Worm (Caenorhabditis elegans): ENCODE measurements around the gene F16B3.3.

Gene F16B3.3

ce11 chrV:1358051-1358450, 40.3 kb upstream of the F16B3.3 start, which contains the start of gene Y75B7AL.2:
Y75B7AL.2 (minus strand) TSS chrV:1358151.
- TF ChIP-seq nhr-25 (tag; optimal IDR thresholded peaks at IDR 0.05; ENCODE audit: borderline replicate concordance, insufficient read depth) (no peak), aha-1 (tag) (peak; percentile 36), ceh-32 (tag; optimal IDR thresholded peaks at IDR 0.05; ENCODE audit: poor library complexity) (no peak)

DNA sequence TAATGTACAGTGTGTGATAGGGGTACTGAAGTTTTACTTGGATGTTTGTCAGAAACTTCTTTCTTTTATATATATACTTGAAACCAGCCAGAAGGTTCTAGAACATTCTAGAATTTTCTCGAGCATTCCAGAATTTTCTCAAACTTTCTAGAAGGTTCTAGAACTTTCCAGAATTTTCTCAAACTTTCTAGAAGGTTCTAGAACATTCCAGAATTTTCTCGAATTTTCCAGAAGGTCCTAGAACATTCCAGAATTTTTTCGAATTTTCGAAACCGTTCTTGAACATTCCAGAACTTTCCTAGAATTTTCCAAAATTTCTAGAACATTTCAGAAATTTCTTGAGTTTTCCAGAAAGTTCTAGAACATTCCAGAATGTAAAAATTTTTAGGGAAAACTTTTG, 37.6 kb upstream of the F16B3.3 start:
- TF ChIP-seq nhr-102 (tag; optimal IDR thresholded peaks at IDR 0.05) = no peak
- no peak for TF ChIP-seq ztf-7 (tag; optimal IDR thresholded peaks at IDR 0.05)
- no peak for TF ChIP-seq spr-1 (tag; optimal IDR thresholded peaks at IDR 0.05)
- TF ChIP-seq zfp-2 (tag; optimal IDR thresholded peaks at IDR 0.05) = no peak
- TF ChIP-seq lin-13 (GFP tag; optimal IDR thresholded peaks at IDR 0.05) = no peak
- no peak for TF ChIP-seq jun-1 (tag; optimal IDR thresholded peaks at IDR 0.05)
- no peak for TF ChIP-seq T26A8.4 (GFP tag; IDR thresholded peaks at IDR 0.05)
- TF ChIP-seq Y5F2A.4 (GFP tag; optimal IDR thresholded peaks at IDR 0.05) = no peak
- TF ChIP-seq F26F4.8 (GFP tag; conservative IDR thresholded peaks at IDR 0.05) = no peak
- no peak for TF ChIP-seq rbr-2 (tag; optimal IDR thresholded peaks at IDR 0.05)
- no peak for TF ChIP-seq saeg-2 (GFP tag; IDR thresholded peaks at IDR 0.05)
- TF ChIP-seq daf-8 (GFP tag; IDR thresholded peaks at IDR 0.05) = no peak
- TF ChIP-seq F44E2.7 (GFP tag; IDR thresholded peaks at IDR 0.05) = no peak
- TF ChIP-seq ceh-82 (tag; optimal IDR thresholded peaks at IDR 0.05) = no peak
- no peak for TF ChIP-seq snpc-4 (tag; optimal IDR thresholded peaks at IDR 0.05)
- TF ChIP-seq mxl-3 (GFP tag; optimal IDR thresholded peaks at IDR 0.05) = no peak
- no peak for TF ChIP-seq nhr-41 (GFP tag; IDR thresholded peaks at IDR 0.05)

- TF ChIP-seq daf-16 (GFP tag; optimal IDR thresholded peaks at IDR 0.05) = no peak
- TF ChIP-seq daf-16 (tag; optimal IDR thresholded peaks at IDR 0.05) = no peak
- no peak for TF ChIP-seq daf-8 (GFP tag; IDR thresholded peaks at IDR 0.05)
- no peak for TF ChIP-seq hmg-1.1 (GFP tag; IDR thresholded peaks at IDR 0.05)
- no peak for TF ChIP-seq nhr-25 (tag; optimal IDR thresholded peaks at IDR 0.05; ENCODE audit: borderline replicate concordance, insufficient read depth)
- no peak for TF ChIP-seq nhr-6 (tag; optimal IDR thresholded peaks at IDR 0.05)
- TF ChIP-seq mep-1 (tag; optimal IDR thresholded peaks at IDR 0.05) = no peak
- no peak for TF ChIP-seq rbr-2 (tag; optimal IDR thresholded peaks at IDR 0.05)
- no peak for TF ChIP-seq daf-19 (GFP tag; conservative IDR thresholded peaks at IDR 0.05)
- no peak for TF ChIP-seq nhr-102 (tag; optimal IDR thresholded peaks at IDR 0.05)
- no peak for TF ChIP-seq pqm-1 (tag; optimal IDR thresholded peaks at IDR 0.05)
- no peak for TF ChIP-seq spr-1 (tag; optimal IDR thresholded peaks at IDR 0.05)
- TF ChIP-seq saeg-2 (GFP tag; IDR thresholded peaks at IDR 0.05) = no peak
- TF ChIP-seq vab-7 (GFP tag; IDR thresholded peaks at IDR 0.05) = no peak
- TF ChIP-seq lir-3 (tag; optimal IDR thresholded peaks at IDR 0.05) = no peak
- no peak for TF ChIP-seq hlh-11 (tag; optimal IDR thresholded peaks at IDR 0.05)
Measured at ce11 chrV:1352321-1352720, 34.6 kb upstream of the F16B3.3 start.

ce11 chrV:1351826-1352225, 34.1 kb upstream of the F16B3.3 start, which contains the start of gene glb-33:
glb-33 (plus strand) TSS chrV:1352126.
- TF ChIP-seq Y5F2A.4 (GFP tag; optimal IDR thresholded peaks at IDR 0.05) (no peak), nhr-102 (tag; optimal IDR thresholded peaks at IDR 0.05) (no peak), attf-4 (tag; optimal IDR thresholded peaks at IDR 0.05) (no peak), lir-3 (tag; optimal IDR thresholded peaks at IDR 0.05) (no peak), dve-1 (tag; optimal IDR thresholded peaks at IDR 0.05; ENCODE audit: insufficient read depth) (no peak), ceh-32 (tag; optimal IDR thresholded peaks at IDR 0.05; ENCODE audit: poor library complexity) (no peak), F26F4.8 (GFP tag; conservative IDR thresholded peaks at IDR 0.05) (no peak), F44E2.7 (GFP tag; IDR thresholded peaks at IDR 0.05) (no peak), daf-16 (GFP tag; optimal IDR thresholded peaks at IDR 0.05) (no peak), daf-16 (tag; optimal IDR thresholded peaks at IDR 0.05) (no peak)

DNA sequence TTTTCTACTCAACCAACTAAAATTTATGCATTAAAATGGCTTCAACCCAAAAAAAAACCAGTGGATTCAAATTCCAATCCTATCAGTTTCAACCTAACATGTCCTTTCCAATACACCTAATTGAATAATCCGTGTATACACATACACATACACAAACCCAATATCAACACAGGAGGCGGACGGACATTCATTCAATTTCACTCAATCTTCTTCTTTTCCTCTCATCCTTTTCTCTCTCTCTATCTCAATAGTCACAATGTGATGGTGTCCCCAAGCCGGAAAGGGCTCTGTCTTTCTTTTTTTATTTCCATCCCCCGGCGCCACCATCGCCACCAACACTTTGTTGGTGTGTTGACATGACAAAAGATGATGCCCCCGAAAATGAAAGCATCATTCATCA, 32.1 kb upstream of the F16B3.3 start:
- TF ChIP-seq ces-1 (GFP tag; optimal IDR thresholded peaks at IDR 0.05) = peak; percentile 64
- TF ChIP-seq mep-1 (tag; optimal IDR thresholded peaks at IDR 0.05) = peak; percentile 1
- no peak for TF ChIP-seq fkh-10 (GFP tag; optimal IDR thresholded peaks at IDR 0.05)
